Fruit fly (Drosophila melanogaster): ENCODE measurements around the gene CG15756.

CG15756 gene

DNA sequence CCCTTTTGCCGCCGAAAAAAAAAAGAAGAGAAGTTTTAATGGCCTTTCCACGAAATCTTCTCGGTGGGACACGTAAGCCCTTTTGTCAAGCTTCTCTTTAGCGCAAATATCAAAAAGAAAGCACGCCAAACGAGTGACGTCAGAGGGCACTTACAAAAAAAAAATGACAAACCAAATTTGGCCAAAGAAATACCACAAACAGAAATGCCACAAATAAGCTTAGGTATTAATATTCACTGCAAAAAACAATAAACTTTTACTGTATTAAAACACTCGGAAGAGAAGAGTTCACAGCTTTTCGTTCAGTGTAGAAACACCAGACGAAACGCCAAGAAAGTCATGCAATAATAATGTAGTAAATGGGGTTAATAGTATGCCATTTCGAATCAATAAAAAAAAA lies 33.9 kb downstream of the CG15756 start:
- TF ChIP-seq CG18599 (GFP tag; optimal IDR thresholded peaks at IDR 0.05): peak; percentile 25
- no peak for TF ChIP-seq CG33557 (GFP tag; optimal IDR thresholded peaks at IDR 0.05)
- peak; percentile 30; the same call in 1 of the 3 replicates for TF ChIP-seq CG11695 (GFP tag; IDR thresholded peaks at IDR 0.05)
- TF ChIP-seq CG32532 (GFP tag; IDR thresholded peaks at IDR 0.05): peak; percentile 53; the same call in 1 of the 2 replicates
- peak; percentile 25 for TF ChIP-seq unpg (GFP tag; optimal IDR thresholded peaks at IDR 0.05)
- TF ChIP-seq CG6689 (GFP tag; IDR thresholded peaks at IDR 0.05): peak; percentile 34; the same call in 1 of the 2 replicates
- peak; percentile 25 for TF ChIP-seq CG2120 (GFP tag; optimal IDR thresholded peaks at IDR 0.05)
- no peak for TF ChIP-seq Sry-β (GFP tag; optimal IDR thresholded peaks at IDR 0.05)
- TF ChIP-seq Ets65A (GFP tag): peak; percentile 86
- TF ChIP-seq zfh1 (GFP tag; IDR thresholded peaks at IDR 0.05): peak; percentile 50; the same call in 1 of the 3 replicates
- TF ChIP-seq CG12391 (tag; optimal IDR thresholded peaks at IDR 0.05): peak; percentile 4
- no peak for TF ChIP-seq CG4424 (GFP tag; optimal IDR thresholded peaks at IDR 0.05)
- TF ChIP-seq CG2678 (tag; optimal IDR thresholded peaks at IDR 0.05): peak; percentile 43
- no peak for TF ChIP-seq lola (GFP tag; optimal IDR thresholded peaks at IDR 0.05)
- peak; percentile 14 for TF ChIP-seq az2 (GFP tag; optimal IDR thresholded peaks at IDR 0.05)
- peak in 1 of 2 experiments; percentile 30 for TF ChIP-seq eve (GFP tag; optimal IDR thresholded peaks at IDR 0.05)
- peak; percentile 19 for TF ChIP-seq CG10979 (tag; optimal IDR thresholded peaks at IDR 0.05)
- 0 out of 2 replicates have a peak, but pooled peaks have one; percentile 24 for TF ChIP-seq ranshi (GFP tag; IDR thresholded peaks at IDR 0.05)
- peak; percentile 46 for TF ChIP-seq gem (tag; optimal IDR thresholded peaks at IDR 0.05)
- no peak for TF ChIP-seq grau (tag; optimal IDR thresholded peaks at IDR 0.05)
- peak; percentile 45; the same call in 1 of the 2 replicates for TF ChIP-seq CG14441 (GFP tag; IDR thresholded peaks at IDR 0.05)
- peak; percentile 57; the same call in 2 of the 3 replicates for TF ChIP-seq dysf (GFP tag; IDR thresholded peaks at IDR 0.05)
- peak; percentile 0 for TF ChIP-seq Xbp1 (GFP tag; optimal IDR thresholded peaks at IDR 0.05)
- peak; percentile 46 for TF ChIP-seq sisA (GFP tag; IDR thresholded peaks at IDR 0.05)
- TF ChIP-seq CG10209 (GFP tag; optimal IDR thresholded peaks at IDR 0.05): peak; percentile 1
- no peak for TF ChIP-seq CG5180 (GFP tag; optimal IDR thresholded peaks at IDR 0.05)
- peak; percentile 14 for TF ChIP-seq CG15269 (tag; optimal IDR thresholded peaks at IDR 0.05)
- 0 out of 2 replicates have a peak, but pooled peaks have one; percentile 6 for TF ChIP-seq onecut (GFP tag; IDR thresholded peaks at IDR 0.05)
- peak; percentile 49; the same call in 1 of the 3 replicates for TF ChIP-seq ci (GFP tag; IDR thresholded peaks at IDR 0.05)
- TF ChIP-seq CG7839 (tag; optimal IDR thresholded peaks at IDR 0.05): peak; percentile 43
- TF ChIP-seq CG33213 (GFP tag; optimal IDR thresholded peaks at IDR 0.05): no peak
- peak; percentile 21; the same call in 1 of the 2 replicates for TF ChIP-seq CG10366 (GFP tag; IDR thresholded peaks at IDR 0.05)
- peak; percentile 39; the same call in 1 of the 2 replicates for TF ChIP-seq lmd (GFP tag; IDR thresholded peaks at IDR 0.05)
- peak; percentile 14 for TF ChIP-seq phol (tag; optimal IDR thresholded peaks at IDR 0.05)
- no peak for TF ChIP-seq CG6254 (GFP tag; optimal IDR thresholded peaks at IDR 0.05)
- peak; percentile 9 for TF ChIP-seq CoRest (tag; optimal IDR thresholded peaks at IDR 0.05)
- TF ChIP-seq zfh2 (GFP tag; optimal IDR thresholded peaks at IDR 0.05): peak; percentile 4
- no peak for TF ChIP-seq grn (GFP tag; optimal IDR thresholded peaks at IDR 0.05)
- peak; percentile 47 for TF ChIP-seq dmrt99B (tag; optimal IDR thresholded peaks at IDR 0.05)
- TF ChIP-seq Meics (GFP tag; optimal IDR thresholded peaks at IDR 0.05): peak; percentile 10
- peak; percentile 24 for TF ChIP-seq CG17359 (tag; optimal IDR thresholded peaks at IDR 0.05)
- TF ChIP-seq CG4730 (GFP tag; IDR thresholded peaks at IDR 0.05): peak; percentile 46; the same call in 1 of the 2 replicates
- peak; percentile 55; the same call in 2 of the 3 replicates for TF ChIP-seq row (GFP tag; IDR thresholded peaks at IDR 0.05)
- 0 out of 2 replicates have a peak, but pooled peaks have one; percentile 19 for TF ChIP-seq ap (GFP tag; IDR thresholded peaks at IDR 0.05)
- TF ChIP-seq bsh (GFP tag; optimal IDR thresholded peaks at IDR 0.05): peak in 1 of 2 experiments; percentile 27
- TF ChIP-seq esg (GFP tag; conservative IDR thresholded peaks at IDR 0.05): 0 out of 2 replicates have a peak, but pooled peaks have one; percentile 22
- TF ChIP-seq h (optimal IDR thresholded peaks at IDR 0.05): no peak
- TF ChIP-seq ken (GFP tag; IDR thresholded peaks at IDR 0.05): 0 out of 3 replicates have a peak, but pooled peaks have one; percentile 45
- peak; percentile 18 for TF ChIP-seq fd96Cb (tag; optimal IDR thresholded peaks at IDR 0.05)
- TF ChIP-seq Awh (GFP tag; IDR thresholded peaks at IDR 0.05): no peak
